Fruit fly (Drosophila melanogaster) whole organism, wandering third instar larva: Measurements from ENCODE around the gene CG31441.

Source experiments
- Abd-B ChIP-seq: fragments of >200 bp; optimal IDR thresholded peaks from 2 replicates; lab custom pipeline; 2017; ENCODE audit warnings: missing biosample characterization, missing genetic modification characterization
- CG32264 ChIP-seq: fragments of 200-800 bp; sonication (Bioruptor generic); optimal IDR thresholded peaks from 2 replicates; lab custom pipeline; 2016; ENCODE audit warnings: missing biosample characterization, missing genetic modification characterization
- CG9705 ChIP-seq: fragments of 200-800 bp; sonication (Bioruptor generic); optimal IDR thresholded peaks from 2 replicates; lab custom pipeline; 2018; ENCODE audit warnings: missing biosample characterization, mild to moderate bottlenecking, missing genetic modification characterization
- CrebA ChIP-seq: fragments of 200-800 bp; sonication (Bioruptor generic); optimal IDR thresholded peaks from 2 replicates; lab custom pipeline; 2016; ENCODE audit warnings: missing biosample characterization, mild to moderate bottlenecking, missing genetic modification characterization, borderline replicate concordance
- Dfd ChIP-seq: fragments of >200 bp; optimal IDR thresholded peaks from 2 replicates; lab custom pipeline; 2017; ENCODE audit warnings: missing biosample characterization, missing genetic modification characterization
- Dif ChIP-seq: fragments of 200-275, 200-300 bp; sonication (Bioruptor generic); optimal IDR thresholded peaks from 2 replicates; lab custom pipeline; 2018; ENCODE audit warnings: missing biosample characterization, missing genetic modification characterization; ENCODE audit not compliant: partially characterized antibody
- GATAd ChIP-seq: sonication (Bioruptor generic); optimal IDR thresholded peaks from 2 replicates; lab custom pipeline; 2016; ENCODE audit warnings: missing biosample characterization, missing genetic modification characterization
- HLH106 ChIP-seq: fragments of 200-800 bp; optimal IDR thresholded peaks from 3 replicates; lab custom pipeline; 2019; ENCODE audit warnings: missing biosample characterization, mild to moderate bottlenecking, missing genetic modification characterization, moderate library complexity
- Hnf4 ChIP-seq: fragments of 200-800 bp; sonication (Bioruptor generic); optimal IDR thresholded peaks from 2 replicates; lab custom pipeline; 2016; ENCODE audit warnings: missing biosample characterization, mild to moderate bottlenecking, missing genetic modification characterization
- Hr78 ChIP-seq: fragments of >200 bp; optimal IDR thresholded peaks from 2 replicates; lab custom pipeline; 2017; ENCODE audit warnings: missing biosample characterization, missing genetic modification characterization
- Hr83 ChIP-seq: fragments of 200-300 bp; sonication (Bioruptor generic); optimal IDR thresholded peaks from 2 replicates; lab custom pipeline; 2016; ENCODE audit warnings: missing biosample characterization, mild to moderate bottlenecking, missing genetic modification characterization, moderate library complexity; ENCODE audit not compliant: poor library complexity, severe bottlenecking
- Jra ChIP-seq: sonication (Bioruptor generic); optimal IDR thresholded peaks from 2 replicates; lab custom pipeline; 2016; ENCODE audit warnings: missing biosample characterization, missing genetic modification characterization
- Mio ChIP-seq: sonication (Bioruptor generic); optimal IDR thresholded peaks from 2 replicates; lab custom pipeline; 2016; ENCODE audit warnings: missing biosample characterization, missing genetic modification characterization
- Myc ChIP-seq: fragments of >200 bp; optimal IDR thresholded peaks from 2 replicates; lab custom pipeline; 2017
- N ChIP-seq: fragments of >200 bp; optimal IDR thresholded peaks from 2 replicates; lab custom pipeline; 2018; ENCODE audit warnings: missing biosample characterization, missing external identifiers, missing genetic modification characterization
- OdsH ChIP-seq: fragments of 200-800 bp; sonication (Bioruptor generic); optimal IDR thresholded peaks from 2 replicates; lab custom pipeline; 2016; ENCODE audit warnings: missing biosample characterization, mild to moderate bottlenecking, missing genetic modification characterization
- Rel ChIP-seq, 2 experiments: fragments of 200-800 bp; sonication (Bioruptor generic) in 1 of 2; optimal IDR thresholded peaks; 2 replicates in 1 of 2; 3 replicates in 1 of 2; lab custom pipeline; 2016 to 2019; ENCODE audit warnings: mild to moderate bottlenecking in 2 of 2, missing biosample characterization in 2 of 2, missing genetic modification characterization in 2 of 2, moderate library complexity in 1 of 2
- Sp1 ChIP-seq: fragments of 200-800 bp; sonication (Bioruptor generic); optimal IDR thresholded peaks from 3 replicates; lab custom pipeline; 2019; ENCODE audit warnings: missing biosample characterization, mild to moderate bottlenecking, missing genetic modification characterization, moderate library complexity
- Vsx2 ChIP-seq: fragments of 200-300, 225-300 bp; sonication (Bioruptor generic); optimal IDR thresholded peaks from 2 replicates; lab custom pipeline; 2018; ENCODE audit warnings: missing biosample characterization, missing genetic modification characterization; ENCODE audit not compliant: partially characterized antibody
- br ChIP-seq: fragments of 200-800 bp; sonication (Bioruptor generic); optimal IDR thresholded peaks from 2 replicates; lab custom pipeline; 2016; ENCODE audit warnings: missing biosample characterization, missing genetic modification characterization
- brk ChIP-seq: fragments of 200-800 bp; sonication (Bioruptor generic); optimal IDR thresholded peaks from 2 replicates; lab custom pipeline; 2016; ENCODE audit warnings: missing biosample characterization, mild to moderate bottlenecking, missing genetic modification characterization
- dl ChIP-seq, 2 experiments: fragments of 175-275, 200-275 bp in 1 of 2; fragments of 200-275 bp in 1 of 2; sonication (Bioruptor generic); optimal IDR thresholded peaks; lab custom pipeline; 2018; ENCODE audit warnings: mild to moderate bottlenecking in 2 of 2, missing biosample characterization in 2 of 2, missing genetic modification characterization in 2 of 2, moderate library complexity in 2 of 2; ENCODE audit not compliant: partially characterized antibody in 2 of 2, insufficient read depth in 1 of 2
- dmrt93B ChIP-seq: fragments of 200-800 bp; sonication (Bioruptor generic); optimal IDR thresholded peaks from 2 replicates; lab custom pipeline; 2018; ENCODE audit warnings: missing biosample characterization, mild to moderate bottlenecking, missing genetic modification characterization
- dsf ChIP-seq: sonication (Bioruptor generic); optimal IDR thresholded peaks from 2 replicates; lab custom pipeline; 2016; ENCODE audit warnings: missing biosample characterization, missing genetic modification characterization, borderline replicate concordance
- ey ChIP-seq: fragments of 200-800 bp; sonication (Bioruptor generic); optimal IDR thresholded peaks from 2 replicates; lab custom pipeline; 2016; ENCODE audit warnings: missing biosample characterization, missing genetic modification characterization
- foxo ChIP-seq, 2 experiments: fragments of 200-800 bp; sonication (Bioruptor generic); optimal IDR thresholded peaks; 2 replicates in 1 of 2; 3 replicates in 1 of 2; lab custom pipeline; 2016 to 2017; ENCODE audit warnings: missing biosample characterization in 2 of 2, missing genetic modification characterization in 2 of 2
- fru ChIP-seq: fragments of 200-800 bp; sonication (Bioruptor generic); optimal IDR thresholded peaks from 3 replicates; lab custom pipeline; 2016; ENCODE audit warnings: missing biosample characterization, mild to moderate bottlenecking, missing genetic modification characterization
- h ChIP-seq: fragments of 200-800 bp; sonication (Bioruptor generic); optimal IDR thresholded peaks from 3 replicates; lab custom pipeline; 2016; ENCODE audit warnings: missing biosample characterization, mild to moderate bottlenecking, missing genetic modification characterization
- jim ChIP-seq: fragments of 175-275, 200-325 bp; sonication (Bioruptor generic); optimal IDR thresholded peaks from 2 replicates; lab custom pipeline; 2016; ENCODE audit warnings: missing biosample characterization, mild to moderate bottlenecking, missing genetic modification characterization
- lola ChIP-seq: fragments of >200 bp; optimal IDR thresholded peaks from 2 replicates; lab custom pipeline; 2017; ENCODE audit warnings: missing biosample characterization, missing genetic modification characterization
- pan ChIP-seq: fragments of >200 bp; optimal IDR thresholded peaks from 2 replicates; lab custom pipeline; 2017
- psq ChIP-seq: fragments of 200-800 bp; sonication (Bioruptor generic); optimal IDR thresholded peaks from 3 replicates; lab custom pipeline; 2017; ENCODE audit warnings: missing biosample characterization, mild to moderate bottlenecking, missing genetic modification characterization, moderate library complexity
- rgr ChIP-seq: fragments of 200-800 bp; sonication (Bioruptor generic); optimal IDR thresholded peaks from 3 replicates; lab custom pipeline; 2016; ENCODE audit warnings: missing biosample characterization, mild to moderate bottlenecking, missing genetic modification characterization
- sage ChIP-seq: fragments of 200-800 bp; sonication (Bioruptor generic); optimal IDR thresholded peaks from 2 replicates; lab custom pipeline; 2016; ENCODE audit warnings: missing biosample characterization, mild to moderate bottlenecking, missing genetic modification characterization
- sv ChIP-seq: fragments of 200-800 bp; sonication (Bioruptor generic); optimal IDR thresholded peaks from 3 replicates; lab custom pipeline; 2016; ENCODE audit warnings: missing biosample characterization, missing genetic modification characterization
- tai ChIP-seq: sonication (Bioruptor generic); optimal IDR thresholded peaks from 2 replicates; lab custom pipeline; 2016; ENCODE audit warnings: missing biosample characterization, missing genetic modification characterization
- usp ChIP-seq: fragments of >200 bp; optimal IDR thresholded peaks from 2 replicates; lab custom pipeline; 2017; ENCODE audit warnings: missing biosample characterization, missing genetic modification characterization
- woc ChIP-seq: sonication (Bioruptor generic); optimal IDR thresholded peaks from 2 replicates; lab custom pipeline; 2016; ENCODE audit warnings: missing biosample characterization, mild to moderate bottlenecking, missing genetic modification characterization

CG31441 gene

dm6 chr3R:11243057-11243740, 7.1 kb downstream of the CG31441 start:
- TF ChIP-seq Hr78 (GFP tag; lab: Kevin White, UChicago) (no peak), Dfd (GFP tag; lab: Kevin White, UChicago) (no peak), OdsH (peak; percentile 38), foxo (GFP tag; optimal IDR thresholded peaks at IDR 0.05; lab: Kevin White, UChicago) (peak in 1 of 2 experiments; percentile 56), h (GFP tag; lab: Kevin White, UChicago) (no peak), rgr (GFP tag; lab: Kevin White, UChicago) (peak; percentile 22), HLH106 (tag; lab: Kevin White, UChicago) (peak; percentile 37), Myc (lab: Kevin White, UChicago) (peak; percentile 83)

dm6 chr3R:11243951-11244660, 8.0 kb downstream of the CG31441 start, which contains the start of the genes CG17734 and CG5214:
CG17734 (minus strand) TSS chr3R:11243999.
CG5214 (plus strand) TSS chr3R:11244302.
- no peak for TF ChIP-seq Rel (GFP tag; optimal IDR thresholded peaks at IDR 0.05; lab: Kevin White, UChicago)
- no peak for TF ChIP-seq Rel (tag; optimal IDR thresholded peaks at IDR 0.05; lab: Kevin White, UChicago)
- TF ChIP-seq sage (GFP tag; lab: Kevin White, UChicago) = no peak
- peak; percentile 32 for TF ChIP-seq Sp1 (GFP tag; lab: Kevin White, UChicago)
- no peak for TF ChIP-seq psq
- TF ChIP-seq CrebA (GFP tag; lab: Kevin White, UChicago) = no peak
- TF ChIP-seq brk (GFP tag; lab: Kevin White, UChicago) = no peak
- no peak for TF ChIP-seq Dif (GFP tag; lab: Kevin White, UChicago)
- TF ChIP-seq usp = no peak
- TF ChIP-seq Jra (GFP tag; lab: Kevin White, UChicago) = peak; percentile 40
- no peak for TF ChIP-seq Abd-B (GFP tag; lab: Kevin White, UChicago)
- TF ChIP-seq Dfd (GFP tag; lab: Kevin White, UChicago) = no peak
- no peak for TF ChIP-seq HLH106 (tag; lab: Kevin White, UChicago)
- no peak for TF ChIP-seq CG9705 (GFP tag; lab: Kevin White, UChicago)
- peak; percentile 73 for TF ChIP-seq Myc (lab: Kevin White, UChicago)
- TF ChIP-seq jim (GFP tag; lab: Kevin White, UChicago) = no peak
- no peak for TF ChIP-seq OdsH
- TF ChIP-seq sv (GFP tag; lab: Kevin White, UChicago) = peak; percentile 26
- no peak for TF ChIP-seq br (GFP tag; lab: Kevin White, UChicago)
- no peak for TF ChIP-seq lola (GFP tag; lab: Kevin White, UChicago)
- peak; percentile 46 for TF ChIP-seq h (GFP tag; lab: Kevin White, UChicago)
- no peak for TF ChIP-seq Hnf4 (GFP tag; lab: Kevin White, UChicago)
- TF ChIP-seq Mio (GFP tag; lab: Kevin White, UChicago) = no peak
- TF ChIP-seq dsf (GFP tag; lab: Kevin White, UChicago) = peak; percentile 24
- peak; percentile 49 for TF ChIP-seq fru (GFP tag; lab: Kevin White, UChicago)
- TF ChIP-seq dl (GFP tag; optimal IDR thresholded peaks at IDR 0.05; lab: Kevin White, UChicago; ENCODE audit: insufficient read depth in 1 of 2, partially characterized antibody in 2 of 2) = no peak
- no peak for TF ChIP-seq tai
- TF ChIP-seq Hr78 (GFP tag; lab: Kevin White, UChicago) = no peak
- no peak for TF ChIP-seq dmrt93B (GFP tag; lab: Kevin White, UChicago)
- TF ChIP-seq ey (GFP tag; lab: Kevin White, UChicago) = no peak
- TF ChIP-seq foxo (GFP tag; optimal IDR thresholded peaks at IDR 0.05; lab: Kevin White, UChicago) = no peak
- no peak for TF ChIP-seq pan
- no peak for TF ChIP-seq Vsx2
- TF ChIP-seq rgr (GFP tag; lab: Kevin White, UChicago) = peak; percentile 37
- peak; percentile 65 for TF ChIP-seq Hr83 (GFP tag; lab: Kevin White, UChicago)
- no peak for TF ChIP-seq GATAd (GFP tag; lab: Kevin White, UChicago)
- no peak for TF ChIP-seq woc
- peak; percentile 28 for TF ChIP-seq CG32264
- TF ChIP-seq N (GFP tag; lab: Kevin White, UChicago) = no peak
